Fruit fly (Drosophila melanogaster) Kc167 (cell line): ENCODE data around the gene CG15773.
A peak's percentile ranks its signal among the peaks of the same experiment; 100 is the strongest.

Experiments
- Myc ChIP-seq: fragments of >200 bp; optimal IDR thresholded peaks from 2 replicates; lab custom pipeline; 2017; ENCODE audit warnings: missing external identifiers
- Sin3A ChIP-seq: fragments of >200 bp; optimal IDR thresholded peaks from 2 replicates; lab custom pipeline; 2018; ENCODE audit warnings: missing external identifiers
- psq ChIP-seq: fragments of >200 bp; optimal IDR thresholded peaks from 2 replicates; lab custom pipeline; 2017; ENCODE audit warnings: missing external identifiers
- ttk ChIP-seq: sonication (Bioruptor generic); optimal IDR thresholded peaks from 2 replicates; lab custom pipeline; 2017; ENCODE audit warnings: missing external identifiers

dm6 chrX:5714786-5715185, 17.8 kb upstream of the CG15773 start:
- TF ChIP-seq ttk (peak; percentile 99), psq (lab: Kevin White, UChicago) (no peak), Myc (lab: Kevin White, UChicago) (no peak), Sin3A (lab: Kevin White, UChicago) (no peak)
